Worm (Caenorhabditis elegans): ENCODE measurements around the gene F21D5.6.

The F21D5.6 gene

DNA sequence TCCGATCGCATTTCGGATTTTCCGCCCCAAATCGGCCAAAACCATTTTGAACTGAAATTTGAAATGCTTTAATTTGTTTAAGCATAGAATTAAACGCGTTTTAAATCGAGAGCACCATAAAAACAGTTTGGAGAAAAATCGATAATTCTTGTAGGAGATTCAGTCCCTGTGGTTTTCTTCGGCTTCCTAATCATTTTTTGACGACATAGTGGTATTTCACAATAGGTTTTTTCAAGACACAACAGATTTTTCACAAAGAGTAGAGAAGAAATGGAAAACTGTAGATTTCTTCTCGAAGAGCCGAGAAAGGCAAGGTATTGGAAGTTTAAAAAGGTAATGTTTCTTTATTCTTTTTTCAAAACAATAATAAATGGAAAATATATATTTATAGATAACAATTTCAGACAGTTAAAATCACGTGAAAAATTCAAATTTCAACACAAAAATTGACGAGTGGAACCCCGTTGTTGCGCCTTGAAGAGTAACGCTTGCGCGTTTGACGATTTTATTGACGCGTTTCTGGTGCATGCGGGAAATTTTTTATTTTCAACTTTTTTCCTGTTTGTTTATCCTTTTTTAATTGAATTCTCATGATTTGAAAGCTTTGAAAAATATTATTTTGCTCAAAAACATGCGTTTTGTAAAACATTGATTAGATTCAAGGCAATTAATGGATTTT lies 2.6 kb upstream of the F21D5.6 start, which contains the start of gene F21D5.7 (continued):
- TF ChIP-seq egl-18 (GFP tag; IDR thresholded peaks at IDR 0.05) (no peak), pbrm-1 (GFP tag; IDR thresholded peaks at IDR 0.05) (0 out of 2 replicates have a peak, but pooled peaks have one; percentile 64), attf-3 (GFP tag; conservative IDR thresholded peaks at IDR 0.05) (0 out of 2 replicates have a peak, but pooled peaks have one; percentile 41), unc-62 (GFP tag; optimal IDR thresholded peaks at IDR 0.05) (peak; percentile 24), lsl-1 (GFP tag; optimal IDR thresholded peaks at IDR 0.05) (peak; percentile 55), egrh-3 (GFP tag; IDR thresholded peaks at IDR 0.05) (no peak), ztf-28 (GFP tag; IDR thresholded peaks at IDR 0.05) (no peak), attf-5 (GFP tag; optimal IDR thresholded peaks at IDR 0.05) (peak; percentile 90), snpc-4 (GFP tag; optimal IDR thresholded peaks at IDR 0.05) (no peak), snpc-4 (tag; optimal IDR thresholded peaks at IDR 0.05) (peak in 3 of 4 experiments; percentile 51 to 63 (median 59)), hrde-1 (tag; optimal IDR thresholded peaks at IDR 0.05; ENCODE audit: borderline replicate concordance) (no peak), zfh-2 (GFP tag; conservative IDR thresholded peaks at IDR 0.05) (no peak), B0035.1 (tag; optimal IDR thresholded peaks at IDR 0.05) (no peak), Y79H2A.3 (GFP tag; conservative IDR thresholded peaks at IDR 0.05) (no peak), akir-1 (GFP tag; optimal IDR thresholded peaks at IDR 0.05) (no peak), efl-1 (GFP tag; optimal IDR thresholded peaks at IDR 0.05) (peak; percentile 37), nfyb-1 (GFP tag; IDR thresholded peaks at IDR 0.05) (peak; percentile 79), let-607 (tag; optimal IDR thresholded peaks at IDR 0.05) (peak; percentile 97), madf-6 (GFP tag; IDR thresholded peaks at IDR 0.05) (peak; percentile 69), dox-1 (GFP tag; IDR thresholded peaks at IDR 0.05) (peak; percentile 88), madf-10 (tag; optimal IDR thresholded peaks at IDR 0.05) (peak; percentile 69), lin-54 (GFP tag; optimal IDR thresholded peaks at IDR 0.05) (peak; percentile 89), tlf-1 (GFP tag; optimal IDR thresholded peaks at IDR 0.05) (peak; percentile 60), K12H6.12 (tag; optimal IDR thresholded peaks at IDR 0.05) (peak; percentile 19), chd-7 (tag; optimal IDR thresholded peaks at IDR 0.05) (no peak), F23B12.7 (tag; optimal IDR thresholded peaks at IDR 0.05; ENCODE audit: insufficient read depth) (peak; percentile 63), B0336.3 (GFP tag; IDR thresholded peaks at IDR 0.05) (peak; percentile 71; the same call in 1 of the 2 replicates), ZK185.1 (tag; optimal IDR thresholded peaks at IDR 0.05; ENCODE audit: poor library complexity, severe bottlenecking) (peak; percentile 63), B0019.2 (GFP tag; conservative IDR thresholded peaks at IDR 0.05) (no peak), Y53G8AR.9 (GFP tag; conservative IDR thresholded peaks at IDR 0.05) (peak; percentile 81), bed-1 (GFP tag; IDR thresholded peaks at IDR 0.05) (no peak), sptf-2 (GFP tag; optimal IDR thresholded peaks at IDR 0.05) (no peak), ztf-3 (GFP tag; optimal IDR thresholded peaks at IDR 0.05) (no peak), atf-7 (tag; optimal IDR thresholded peaks at IDR 0.05) (peak; percentile 28), ekl-4 (GFP tag; IDR thresholded peaks at IDR 0.05) (peak; percentile 68; the same call in 1 of the 2 replicates), F37B4.10 (GFP tag; IDR thresholded peaks at IDR 0.05) (no peak), tbp1 (GFP tag; optimal IDR thresholded peaks at IDR 0.05) (peak; percentile 55), snpc-1.1 (tag; optimal IDR thresholded peaks at IDR 0.05; ENCODE audit: insufficient read depth) (no peak), somi-1 (GFP tag; optimal IDR thresholded peaks at IDR 0.05) (no peak), ceh-27 (GFP tag; optimal IDR thresholded peaks at IDR 0.05) (peak; percentile 43), dpl-1 (GFP tag; optimal IDR thresholded peaks at IDR 0.05) (peak; percentile 13), tbx-9 (tag; optimal IDR thresholded peaks at IDR 0.05; ENCODE audit: borderline replicate concordance) (no peak), gei-17 (GFP tag; optimal IDR thresholded peaks at IDR 0.05) (no peak), pha-4 (tag; optimal IDR thresholded peaks at IDR 0.05) (peak; percentile 25), cebp-1 (GFP tag; IDR thresholded peaks at IDR 0.05) (peak; percentile 22; the same call in 1 of the 2 replicates), cebp-1 (tag; optimal IDR thresholded peaks at IDR 0.05) (peak; percentile 93), C06A6.2 (GFP tag; conservative IDR thresholded peaks at IDR 0.05) (no peak)

Data from whole organism, young adult.